Fruit fly (Drosophila melanogaster): ENCODE results near the gene Adhr.

DNA sequence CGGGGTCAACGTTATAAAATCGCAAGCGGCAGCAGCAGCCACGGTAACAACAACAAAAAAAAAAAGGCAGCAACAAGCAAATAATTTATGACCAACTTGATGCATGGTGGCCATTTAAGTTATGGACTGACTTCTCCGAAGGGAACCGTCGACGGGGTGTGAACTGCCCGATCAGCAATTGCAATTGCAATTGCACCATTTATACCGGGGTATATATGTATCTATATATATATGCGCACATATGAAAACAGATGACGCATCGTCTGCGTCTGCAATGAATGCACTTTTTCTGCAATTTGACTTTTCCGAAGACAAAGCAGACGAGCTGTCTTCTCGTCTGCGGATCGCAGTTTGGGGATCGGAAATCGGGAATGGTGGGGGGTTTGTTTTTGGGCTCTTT lies 47.8 kb downstream of the Adhr start:
- no peak for TF ChIP-seq CG17385 (GFP tag; optimal IDR thresholded peaks at IDR 0.05)
- TF ChIP-seq Aef1 (GFP tag; IDR thresholded peaks at IDR 0.05), result no peak
- TF ChIP-seq odd (GFP tag; optimal IDR thresholded peaks at IDR 0.05), result no peak
- no peak for TF ChIP-seq tio (GFP tag; optimal IDR thresholded peaks at IDR 0.05)
- TF ChIP-seq ken (GFP tag; IDR thresholded peaks at IDR 0.05), result no peak
- no peak for TF ChIP-seq CG9609 (GFP tag; optimal IDR thresholded peaks at IDR 0.05)
- no peak for TF ChIP-seq bsh (GFP tag; optimal IDR thresholded peaks at IDR 0.05)
- TF ChIP-seq CG3163 (GFP tag; optimal IDR thresholded peaks at IDR 0.05), result no peak
- TF ChIP-seq fd3F (GFP tag; optimal IDR thresholded peaks at IDR 0.05), result no peak
- TF ChIP-seq HLH54F (GFP tag; optimal IDR thresholded peaks at IDR 0.05), result no peak
- no peak for TF ChIP-seq CG6854 (GFP tag; optimal IDR thresholded peaks at IDR 0.05)
- no peak for TF ChIP-seq CG2199 (GFP tag; IDR thresholded peaks at IDR 0.05)
